Worm (Caenorhabditis elegans) whole organism, L1 larva: ENCODE data around the gene fbxa-184.

Experiments
- fkh-10 ChIP-seq: sonication (generic microtip); optimal IDR thresholded peaks from 2 replicates; lab custom pipeline; 2017; ENCODE audit warnings: missing biosample characterization, missing genetic modification reagents, missing genetic modification characterization
- lsy-2 ChIP-seq, 2 experiments: fragments of 150-350 bp; optimal IDR thresholded peaks; 2 replicates each; lab custom pipeline; 2014; ENCODE audit warnings: missing biosample characterization in 2 of 2, missing genetic modification characterization in 2 of 2
- nhr-12 ChIP-seq: sonication (generic microtip); optimal IDR thresholded peaks from 2 replicates; lab custom pipeline; 2017; ENCODE audit warnings: missing biosample characterization, missing genetic modification characterization
- nhr-28 ChIP-seq: fragments of 150-350 bp; optimal IDR thresholded peaks from 2 replicates; lab custom pipeline; 2014; ENCODE audit warnings: missing biosample characterization, missing genetic modification characterization
- unc-130 ChIP-seq: fragments of 150-350 bp; optimal IDR thresholded peaks from 2 replicates; lab custom pipeline; 2017; ENCODE audit warnings: missing biosample characterization, missing genetic modification characterization, inconsistent platforms

DNA sequence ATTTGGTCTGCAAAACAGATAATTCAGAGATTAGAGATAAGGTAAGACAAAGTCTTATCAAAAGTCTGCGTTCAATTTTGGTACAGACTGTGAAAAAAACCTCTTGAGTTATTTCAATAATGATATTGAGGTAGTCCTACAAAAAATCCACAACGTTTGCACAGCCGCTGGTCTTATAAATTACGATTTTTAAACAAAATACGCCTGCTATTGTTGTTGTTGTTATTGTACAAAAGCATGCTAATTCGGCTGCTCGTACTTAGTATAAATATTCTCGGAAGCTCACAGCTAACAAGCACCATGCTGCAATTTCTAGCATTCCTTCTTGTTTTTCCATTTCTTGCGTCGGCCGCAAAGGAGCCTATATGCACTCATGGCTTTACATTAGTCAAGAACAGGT is 34.1 kb downstream of the fbxa-184 start, which contains the start of gene clec-19:
- TF ChIP-seq lsy-2 (tag; optimal IDR thresholded peaks at IDR 0.05; lab: Kevin White, UChicago) (no peak), nhr-12 (tag; lab: Kevin White, UChicago) (no peak), unc-130 (tag; lab: Kevin White, UChicago) (no peak), nhr-28 (tag; lab: Kevin White, UChicago) (no peak), fkh-10 (no peak)
